Worm (Caenorhabditis elegans) whole organism, early embryonic: ENCODE measurements around the gene F23F1.4.

Experiments used
- ama-1 ChIP-seq: fragments of 150-350 bp; optimal IDR thresholded peaks from 2 replicates; lab custom pipeline; 2014
- hnd-1 ChIP-seq: sonication (generic microtip); optimal IDR thresholded peaks from 2 replicates; lab custom pipeline; 2016; ENCODE audit warnings: missing genetic modification characterization, missing compliant biosample characterization
- pes-1 ChIP-seq: fragments of 200-800 bp; sonication (Bioruptor generic); IDR thresholded peaks from 2 replicates; pipeline ENCODE4 v1.3.6; 2022; ENCODE audit warnings: missing genetic modification reagents, missing genetic modification characterization, missing compliant biosample characterization

- TF ChIP-seq hnd-1: no peak
- no peak for TF ChIP-seq ama-1 (lab: Kevin White, UChicago)
- no peak for TF ChIP-seq pes-1 (GFP tag; lab: Robert Waterston, UW)
Measured at ce11 chrII:65484-65883, 37.3 kb upstream of the F23F1.4 start.
